Fruit fly (Drosophila melanogaster) whole organism, adult: Measurements from ENCODE around the gene Mondo.

Experiments used
- CG14711 ChIP-seq: fragments of 200-800 bp; sonication (Bioruptor generic); optimal IDR thresholded peaks from 2 replicates; lab custom pipeline; 2018; ENCODE audit warnings: missing biosample characterization, mild to moderate bottlenecking, missing genetic modification characterization, moderate library complexity
- bab1 ChIP-seq: fragments of 200-800 bp; sonication (Bioruptor generic); optimal IDR thresholded peaks from 3 replicates; lab custom pipeline; 2019; ENCODE audit warnings: missing biosample characterization, mild to moderate bottlenecking, missing genetic modification characterization, moderate library complexity
- kay ChIP-seq: fragments of 200-800 bp; sonication (Bioruptor generic); peaks from one replicate; lab custom pipeline; 2016; ENCODE audit warnings: missing biosample characterization, missing genetic modification characterization, borderline replicate concordance

DNA sequence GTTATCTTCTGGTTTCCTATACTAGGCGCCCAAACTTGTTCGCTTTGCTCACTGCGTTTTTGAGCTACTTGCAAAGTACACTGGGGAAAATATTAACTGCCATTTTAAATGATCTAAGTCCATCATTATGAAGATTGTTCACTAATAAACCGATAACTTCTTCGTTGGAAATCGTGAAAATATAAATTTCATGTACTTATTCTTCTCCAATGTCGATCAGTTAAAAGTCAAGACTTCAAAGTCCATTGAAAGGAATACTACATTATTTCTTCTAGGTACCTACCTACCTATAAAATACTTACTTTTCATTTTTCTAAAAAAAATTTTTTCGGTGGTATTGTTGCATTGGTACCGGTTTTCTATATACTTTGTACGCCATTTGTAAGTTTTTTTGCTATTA is 63.2 kb downstream of the Mondo start:
- TF ChIP-seq kay = no peak
- no peak for TF ChIP-seq CG14711 (tag; lab: Kevin White, UChicago)
- TF ChIP-seq bab1 (GFP tag; lab: Kevin White, UChicago) = no peak
